Worm (Caenorhabditis elegans): ENCODE results near the gene srh-252.
"Not testable (repeated sequence)": the region's sequence is repeated elsewhere in the genome, so short reads cannot be mapped to it uniquely, and the experiment has no call there.

DNA sequence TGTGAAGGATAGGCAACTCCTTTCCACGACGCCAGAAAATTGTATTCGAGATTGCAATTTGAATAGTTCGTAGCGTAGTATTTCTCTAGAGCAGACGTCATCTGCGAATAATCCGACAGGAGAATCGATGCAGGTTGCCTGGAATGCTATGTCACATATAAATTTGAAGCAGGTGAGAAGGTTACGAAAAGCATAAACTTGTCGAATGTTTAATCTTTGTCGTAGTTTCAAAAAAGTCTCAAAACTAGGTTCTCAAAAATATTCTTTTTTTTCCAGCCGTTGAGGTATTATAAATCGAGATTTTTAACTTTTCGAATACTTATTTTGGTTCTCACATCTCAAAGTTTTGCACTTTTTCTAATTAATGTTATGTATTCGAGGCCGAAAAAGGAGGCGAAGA is 31.8 kb upstream of the srh-252 start, which contains the start of gene srh-116:
- TF ChIP-seq unc-39 (tag; optimal IDR thresholded peaks at IDR 0.05); lin-13 (tag; optimal IDR thresholded peaks at IDR 0.05); unc-62 (GFP tag; optimal IDR thresholded peaks at IDR 0.05); M03D4.4 (tag; optimal IDR thresholded peaks at IDR 0.05); nhr-12 (tag; optimal IDR thresholded peaks at IDR 0.05); snpc-4 (tag; optimal IDR thresholded peaks at IDR 0.05); blmp-1 (tag; optimal IDR thresholded peaks at IDR 0.05); ces-1 (GFP tag; optimal IDR thresholded peaks at IDR 0.05); nhr-237 (tag; optimal IDR thresholded peaks at IDR 0.05); hlh-1 (tag; optimal IDR thresholded peaks at IDR 0.05); lsy-2 (tag; optimal IDR thresholded peaks at IDR 0.05); zip-8 (tag; optimal IDR thresholded peaks at IDR 0.05); sptf-1 (tag; optimal IDR thresholded peaks at IDR 0.05); ztf-11 (tag; optimal IDR thresholded peaks at IDR 0.05): not testable (repeated sequence)
